Fruit fly (Drosophila melanogaster): Measurements from ENCODE around the gene CG9265.

DNA sequence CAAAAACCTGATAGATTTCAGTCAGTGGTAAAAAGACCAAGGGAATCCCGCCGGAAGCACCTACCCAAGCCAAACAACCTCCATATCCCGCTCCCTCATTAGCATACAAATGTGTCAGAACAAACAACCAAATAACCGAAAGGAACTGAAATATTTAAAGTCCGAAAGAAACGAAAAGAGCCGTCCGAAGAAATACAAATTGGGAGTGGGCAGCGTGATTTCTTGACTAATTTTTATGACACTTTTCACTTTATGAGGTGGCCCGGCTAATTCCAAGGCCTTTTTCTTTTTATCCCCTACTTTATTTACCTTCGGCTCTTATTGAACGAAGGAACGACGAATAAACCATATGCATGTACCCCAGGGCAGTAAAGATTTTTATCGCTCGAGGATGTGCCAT lies 30.6 kb downstream of the CG9265 start:
- TF ChIP-seq CG14711 (tag; optimal IDR thresholded peaks at IDR 0.05): no peak
- no peak for TF ChIP-seq CG7045 (GFP tag; optimal IDR thresholded peaks at IDR 0.05)
- no peak for TF ChIP-seq ovo (GFP tag; optimal IDR thresholded peaks at IDR 0.05)
- TF ChIP-seq cnc (optimal IDR thresholded peaks at IDR 0.05): no peak
- TF ChIP-seq bab1 (GFP tag; optimal IDR thresholded peaks at IDR 0.05): no peak
- no peak for TF ChIP-seq tj (GFP tag; optimal IDR thresholded peaks at IDR 0.05)
- TF ChIP-seq CG12768 (GFP tag; optimal IDR thresholded peaks at IDR 0.05): no peak
- TF ChIP-seq kay (GFP tag; ENCODE audit: borderline replicate concordance): no peak
- TF ChIP-seq CG11617 (GFP tag; optimal IDR thresholded peaks at IDR 0.05): no peak
- no peak for TF ChIP-seq CG33017 (tag; optimal IDR thresholded peaks at IDR 0.05)
- TF ChIP-seq Clk (GFP tag; optimal IDR thresholded peaks at IDR 0.05): no peak
- TF ChIP-seq CG5204 (GFP tag; optimal IDR thresholded peaks at IDR 0.05): no peak
- no peak for TF ChIP-seq toe (GFP tag; optimal IDR thresholded peaks at IDR 0.05)
